Fruit fly (Drosophila melanogaster): ENCODE results near the gene CG17726.

CG17726 gene

dm6 chr3R:11198062-11198472 lies 28.5 kb upstream of the CG17726 start (continued):
- TF ChIP-seq sens (GFP tag), result peak; percentile 56
- peak; percentile 44; the same call in 1 of the 2 replicates for TF ChIP-seq Rfx (GFP tag; IDR thresholded peaks at IDR 0.05)
- peak; percentile 12 for TF ChIP-seq CG13624 (GFP tag; optimal IDR thresholded peaks at IDR 0.05)
- TF ChIP-seq da (GFP tag; optimal IDR thresholded peaks at IDR 0.05), result no peak
- no peak for TF ChIP-seq HLH54F (GFP tag; optimal IDR thresholded peaks at IDR 0.05)
- no peak for TF ChIP-seq CG10147 (GFP tag; optimal IDR thresholded peaks at IDR 0.05)
- no peak for TF ChIP-seq ham (GFP tag; IDR thresholded peaks at IDR 0.05)
- no peak for TF ChIP-seq sima (GFP tag; optimal IDR thresholded peaks at IDR 0.05)
- TF ChIP-seq dpn (GFP tag; optimal IDR thresholded peaks at IDR 0.05), result peak; percentile 19 to 27
- TF ChIP-seq H2.0 (GFP tag; IDR thresholded peaks at IDR 0.05), result no peak
- TF ChIP-seq tap (tag; optimal IDR thresholded peaks at IDR 0.05), result no peak
- TF ChIP-seq CG15269 (tag; optimal IDR thresholded peaks at IDR 0.05), result no peak
- no peak for TF ChIP-seq CG7963 (GFP tag; IDR thresholded peaks at IDR 0.05; ENCODE audit: partially characterized antibody)
- no peak for TF ChIP-seq crc (GFP tag; optimal IDR thresholded peaks at IDR 0.05)
- TF ChIP-seq Dad (GFP tag; optimal IDR thresholded peaks at IDR 0.05), result peak; percentile 18
- no peak for TF ChIP-seq CG12155 (GFP tag; optimal IDR thresholded peaks at IDR 0.05)
- no peak for TF ChIP-seq Taf1 (GFP tag; IDR thresholded peaks at IDR 0.05)
- TF ChIP-seq gro (GFP tag; optimal IDR thresholded peaks at IDR 0.05), result peak; percentile 18
- no peak for TF ChIP-seq croc (GFP tag; conservative IDR thresholded peaks at IDR 0.05)
- peak; percentile 70 for TF ChIP-seq row (GFP tag; IDR thresholded peaks at IDR 0.05)
- TF ChIP-seq CG12071 (GFP tag; optimal IDR thresholded peaks at IDR 0.05), result peak; percentile 50
- no peak for TF ChIP-seq CG17912 (GFP tag; optimal IDR thresholded peaks at IDR 0.05)
- no peak for TF ChIP-seq C15 (GFP tag; IDR thresholded peaks at IDR 0.05)
- TF ChIP-seq gcm (GFP tag; optimal IDR thresholded peaks at IDR 0.05), result no peak
- TF ChIP-seq bcd (GFP tag; optimal IDR thresholded peaks at IDR 0.05), result peak; percentile 12
- TF ChIP-seq Hsf (GFP tag; optimal IDR thresholded peaks at IDR 0.05), result no peak
- TF ChIP-seq CG4424 (GFP tag; optimal IDR thresholded peaks at IDR 0.05), result no peak
- TF ChIP-seq CG10209 (GFP tag; optimal IDR thresholded peaks at IDR 0.05), result no peak
- TF ChIP-seq ap (GFP tag; IDR thresholded peaks at IDR 0.05), result no peak
- TF ChIP-seq Ets65A (GFP tag), result peak; percentile 57
- TF ChIP-seq Trl (optimal IDR thresholded peaks at IDR 0.05), result peak; percentile 48 to 70
- TF ChIP-seq Trl (GFP tag; optimal IDR thresholded peaks at IDR 0.05), result no peak
- peak; percentile 15 for TF ChIP-seq grau (tag; optimal IDR thresholded peaks at IDR 0.05)
- no peak for TF ChIP-seq CG7271 (tag; optimal IDR thresholded peaks at IDR 0.05)
- no peak for TF ChIP-seq nmo (GFP tag; optimal IDR thresholded peaks at IDR 0.05)
- TF ChIP-seq CG13894 (tag; optimal IDR thresholded peaks at IDR 0.05), result peak; percentile 43
- no peak for TF ChIP-seq CG7786 (GFP tag; optimal IDR thresholded peaks at IDR 0.05)
- TF ChIP-seq CG15601 (tag; optimal IDR thresholded peaks at IDR 0.05), result no peak
- TF ChIP-seq crp (GFP tag; optimal IDR thresholded peaks at IDR 0.05), result no peak
- TF ChIP-seq sisA (GFP tag; IDR thresholded peaks at IDR 0.05), result no peak
- TF ChIP-seq Ets97D (GFP tag; optimal IDR thresholded peaks at IDR 0.05), result no peak
- TF ChIP-seq trem (tag; optimal IDR thresholded peaks at IDR 0.05), result no peak
- TF ChIP-seq abd-A (tag; optimal IDR thresholded peaks at IDR 0.05), result peak; percentile 78
- no peak for TF ChIP-seq ewg (GFP tag; optimal IDR thresholded peaks at IDR 0.05)
- TF ChIP-seq CHES-1-like (GFP tag; optimal IDR thresholded peaks at IDR 0.05), result no peak
- peak; percentile 86 for TF ChIP-seq sd (tag; optimal IDR thresholded peaks at IDR 0.05)
- TF ChIP-seq sob (GFP tag; IDR thresholded peaks at IDR 0.05), result peak; percentile 51; the same call in 1 of the 2 replicates
- TF ChIP-seq Stat92E (GFP tag; optimal IDR thresholded peaks at IDR 0.05), result no peak
- TF ChIP-seq CG17568 (GFP tag; optimal IDR thresholded peaks at IDR 0.05), result no peak
- TF ChIP-seq Pdp1 (GFP tag; optimal IDR thresholded peaks at IDR 0.05), result peak in 1 of 2 experiments; percentile 92
- TF ChIP-seq eyg (GFP tag; optimal IDR thresholded peaks at IDR 0.05), result no peak
- no peak for TF ChIP-seq br (optimal IDR thresholded peaks at IDR 0.05)

Measured in whole organism, embryonic.